Worm (Caenorhabditis elegans): ENCODE results near the gene M117.3.

The M117.3 gene

DNA sequence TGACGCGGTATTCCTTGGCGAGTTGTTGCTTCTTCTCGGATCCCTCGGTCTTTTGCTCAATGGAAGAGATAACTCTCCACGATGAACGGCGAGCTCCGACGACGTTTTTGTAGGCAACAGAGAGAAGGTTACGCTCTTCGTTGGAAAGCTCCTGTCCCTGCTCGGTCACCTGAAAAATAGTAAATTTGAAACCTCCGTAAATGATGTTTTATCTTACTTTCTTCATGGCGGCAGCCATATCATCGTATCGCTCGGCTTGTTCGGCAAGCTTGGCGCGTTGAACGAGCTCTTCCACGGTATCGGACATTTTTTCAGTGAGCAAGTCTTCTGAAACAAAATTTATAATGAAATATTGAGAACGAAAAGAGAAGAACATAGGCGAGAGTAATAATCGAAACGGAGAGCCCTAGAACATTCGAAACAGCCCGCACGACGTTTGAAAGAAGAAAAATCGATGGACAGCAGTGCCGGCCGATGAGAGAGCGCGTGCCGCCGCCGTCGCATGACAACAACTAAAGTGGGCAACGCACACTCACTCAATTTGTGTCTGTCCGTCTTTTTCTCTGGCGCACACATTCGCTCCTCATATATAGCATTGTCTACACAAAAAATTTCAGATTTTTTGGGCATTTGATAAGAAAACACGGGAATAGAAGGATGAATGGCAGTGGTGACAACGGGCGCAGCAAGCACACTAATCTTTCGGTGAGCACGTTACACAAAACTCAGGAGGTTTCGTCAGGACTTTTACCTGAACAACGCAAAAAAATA lies at the start of gene M117.3, which contains the start of gene par-5 (continued):
- TF ChIP-seq nhr-84 (tag; optimal IDR thresholded peaks at IDR 0.05) (no peak), hlh-4 (tag; optimal IDR thresholded peaks at IDR 0.05) (no peak), snpc-4 (tag; optimal IDR thresholded peaks at IDR 0.05) (no peak), nhr-20 (tag; optimal IDR thresholded peaks at IDR 0.05) (peak; percentile 67), efl-3 (GFP tag; optimal IDR thresholded peaks at IDR 0.05) (no peak), ceh-63 (GFP tag; optimal IDR thresholded peaks at IDR 0.05) (no peak), hlh-17 (GFP tag; optimal IDR thresholded peaks at IDR 0.05; ENCODE audit: borderline replicate concordance) (no peak), fkh-4 (tag; optimal IDR thresholded peaks at IDR 0.05; ENCODE audit: borderline replicate concordance) (no peak), C04F5.9 (tag; optimal IDR thresholded peaks at IDR 0.05) (no peak), sup-37 (GFP tag; optimal IDR thresholded peaks at IDR 0.05) (no peak), vab-15 (tag; optimal IDR thresholded peaks at IDR 0.05) (no peak), F16B12.6 (tag; optimal IDR thresholded peaks at IDR 0.05) (no peak), Y116A8C.19 (tag; optimal IDR thresholded peaks at IDR 0.05; ENCODE audit: borderline replicate concordance) (no peak), alr-1 (tag; optimal IDR thresholded peaks at IDR 0.05; ENCODE audit: borderline replicate concordance) (no peak), mep-1 (tag; optimal IDR thresholded peaks at IDR 0.05) (peak; percentile 58), blmp-1 (tag; optimal IDR thresholded peaks at IDR 0.05) (no peak), dpl-1 (GFP tag; optimal IDR thresholded peaks at IDR 0.05) (peak; percentile 49 to 59 (median 56)), unc-62 (GFP tag; optimal IDR thresholded peaks at IDR 0.05) (no peak), irx-1 (tag; optimal IDR thresholded peaks at IDR 0.05) (peak; percentile 31), fos-1 (tag; optimal IDR thresholded peaks at IDR 0.05) (peak; percentile 59), nhr-11 (tag; optimal IDR thresholded peaks at IDR 0.05) (no peak), sox-4 (tag; optimal IDR thresholded peaks at IDR 0.05) (no peak), C16A3.4 (tag; optimal IDR thresholded peaks at IDR 0.05) (peak; percentile 53), nhr-90 (tag; optimal IDR thresholded peaks at IDR 0.05; ENCODE audit: poor library complexity) (peak; percentile 21), ceh-88 (GFP tag; IDR thresholded peaks at IDR 0.05) (peak; percentile 48; the same call in 1 of the 2 replicates), unc-98 (GFP tag; IDR thresholded peaks at IDR 0.05) (no peak), lin-39 (tag; optimal IDR thresholded peaks at IDR 0.05) (no peak), sptf-1 (tag; optimal IDR thresholded peaks at IDR 0.05) (no peak), zip-4 (GFP tag; optimal IDR thresholded peaks at IDR 0.05) (no peak), ceh-82 (tag; optimal IDR thresholded peaks at IDR 0.05) (peak; percentile 49 to 72 (median 69)), lin-14 (GFP tag; optimal IDR thresholded peaks at IDR 0.05) (peak; percentile 93), ztf-11 (tag; optimal IDR thresholded peaks at IDR 0.05) (peak in 1 of 2 experiments; percentile 34)

- TF ChIP-seq lin-14 (GFP tag; optimal IDR thresholded peaks at IDR 0.05), result no peak
- TF ChIP-seq zag-1 (tag; optimal IDR thresholded peaks at IDR 0.05), result no peak
- no peak for TF ChIP-seq egl-13 (tag; optimal IDR thresholded peaks at IDR 0.05)
- peak; percentile 30 for TF ChIP-seq elt-2 (tag; optimal IDR thresholded peaks at IDR 0.05)
Measured at ce11 chrIV:11773692-11774225, 48.2 kb upstream of the M117.3 start, which contains the start of gene lips-5. Gene lips-5, minus strand, starts transcription at chrIV:11773742.

DNA sequence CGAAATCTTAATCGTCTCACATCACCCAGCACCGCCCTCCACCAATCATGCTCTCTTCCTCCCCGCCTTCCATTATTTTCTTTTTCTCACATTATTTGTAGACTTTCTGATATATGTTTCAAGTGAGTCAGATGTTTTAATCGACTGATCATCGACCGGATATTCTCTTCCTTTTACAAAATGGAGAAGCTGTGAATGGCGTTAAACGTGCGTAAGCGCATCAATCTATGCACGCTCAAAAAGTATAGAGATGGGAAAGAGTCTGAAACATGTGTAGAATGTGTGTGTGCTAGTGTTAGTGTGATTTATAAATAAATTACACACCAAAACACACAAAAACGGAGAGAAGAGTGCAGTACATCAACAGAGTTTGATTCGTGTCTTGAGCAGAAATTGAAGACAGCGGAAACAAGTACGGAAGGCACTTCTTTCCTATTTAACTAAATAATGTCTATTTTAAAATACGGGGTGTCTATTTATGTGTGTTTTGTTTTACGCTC lies 45.0 kb upstream of the M117.3 start:
- TF ChIP-seq nhr-47 (tag; optimal IDR thresholded peaks at IDR 0.05), result peak; percentile 16
- TF ChIP-seq mep-1 (tag; optimal IDR thresholded peaks at IDR 0.05), result no peak
- no peak for TF ChIP-seq ztf-11 (tag; optimal IDR thresholded peaks at IDR 0.05)
- TF ChIP-seq grh-1 (GFP tag; IDR thresholded peaks at IDR 0.05), result no peak
- peak; percentile 21 for TF ChIP-seq unc-86 (tag; optimal IDR thresholded peaks at IDR 0.05)
- TF ChIP-seq hlh-17 (GFP tag; optimal IDR thresholded peaks at IDR 0.05; ENCODE audit: borderline replicate concordance), result no peak
- TF ChIP-seq efl-1 (optimal IDR thresholded peaks at IDR 0.05), result no peak
- no peak for TF ChIP-seq efl-1 (GFP tag; optimal IDR thresholded peaks at IDR 0.05 in 1 of 2)
- TF ChIP-seq lin-14 (GFP tag; optimal IDR thresholded peaks at IDR 0.05), result peak; percentile 13
- no peak for TF ChIP-seq aly-2 (tag; optimal IDR thresholded peaks at IDR 0.05)
- no peak for TF ChIP-seq blmp-1 (tag; optimal IDR thresholded peaks at IDR 0.05)
- no peak for TF ChIP-seq unc-130 (tag; optimal IDR thresholded peaks at IDR 0.05)
- TF ChIP-seq ceh-8 (GFP tag; optimal IDR thresholded peaks at IDR 0.05), result no peak
- peak; percentile 62 for TF ChIP-seq egl-13 (tag; optimal IDR thresholded peaks at IDR 0.05)
- TF ChIP-seq unc-30 (tag; optimal IDR thresholded peaks at IDR 0.05), result no peak
- TF ChIP-seq C34B4.2 (tag; optimal IDR thresholded peaks at IDR 0.05), result no peak
- TF ChIP-seq nhr-71 (tag; optimal IDR thresholded peaks at IDR 0.05), result peak; percentile 75

All from whole organism, L1 larva.